Worm (Caenorhabditis elegans) whole organism, L2 larva: ENCODE data around the gene ttr-48.

ENCODE experiments used
- ZK546.5 ChIP-seq: sonication (generic microtip); optimal IDR thresholded peaks from 2 replicates; lab custom pipeline; 2017; ENCODE audit warnings: missing biosample characterization, missing genetic modification characterization
- alr-1 ChIP-seq: fragments of 150-350 bp; optimal IDR thresholded peaks from 2 replicates; lab custom pipeline; 2014; ENCODE audit warnings: missing biosample characterization, missing genetic modification characterization
- ama-1 ChIP-seq: fragments of 150-350 bp; optimal IDR thresholded peaks from 2 replicates; lab custom pipeline; 2018; ENCODE audit warnings: inconsistent platforms
- ceh-82 ChIP-seq: fragments of 150-350 bp; optimal IDR thresholded peaks from 2 replicates; lab custom pipeline; 2014; ENCODE audit warnings: missing biosample characterization, missing genetic modification characterization
- crh-2 ChIP-seq: sonication (generic microtip); optimal IDR thresholded peaks from 2 replicates; lab custom pipeline; 2017; ENCODE audit warnings: missing biosample characterization, missing genetic modification characterization
- mbf-1 ChIP-seq: sonication (generic microtip); optimal IDR thresholded peaks from 2 replicates; lab custom pipeline; 2017; ENCODE audit warnings: missing biosample characterization, missing genetic modification characterization
- nhr-12 ChIP-seq: fragments of 150-350 bp; optimal IDR thresholded peaks from 2 replicates; lab custom pipeline; 2014; ENCODE audit warnings: missing biosample characterization, missing genetic modification characterization
- nhr-237 ChIP-seq: fragments of 150-350 bp; optimal IDR thresholded peaks from 2 replicates; lab custom pipeline; 2014; ENCODE audit warnings: missing biosample characterization, missing genetic modification characterization
- unc-62 ChIP-seq: fragments of 150-350 bp; optimal IDR thresholded peaks from 2 replicates; lab custom pipeline; 2014; ENCODE audit warnings: missing biosample characterization, missing genetic modification reagents, missing genetic modification characterization
- zag-1 ChIP-seq: fragments of 150-350 bp; optimal IDR thresholded peaks from 2 replicates; lab custom pipeline; 2014; ENCODE audit warnings: missing biosample characterization, missing genetic modification characterization
- ztf-11 ChIP-seq: sonication (generic microtip); optimal IDR thresholded peaks from 2 replicates; lab custom pipeline; 2017; ENCODE audit warnings: missing biosample characterization, missing genetic modification characterization

- TF ChIP-seq ztf-11 (tag; lab: Kevin White, UChicago) (no peak), ZK546.5 (no peak), nhr-12 (tag; lab: Kevin White, UChicago) (no peak), alr-1 (no peak), nhr-237 (no peak), zag-1 (tag; lab: Kevin White, UChicago) (no peak), ceh-82 (no peak), unc-62 (no peak), crh-2 (no peak), mbf-1 (tag; lab: Kevin White, UChicago) (no peak), ama-1 (no peak)
Measured at ce11 chrX:3807166-3807565, 35.1 kb downstream of the ttr-48 start, which contains the start of gene F35A5.1.
